Worm (Caenorhabditis elegans): Measurements from ENCODE around the gene vps-22.
"Not testable (repeated sequence)": the region's sequence is repeated elsewhere in the genome, so short reads cannot be mapped to it uniquely, and the experiment has no call there.

vps-22 gene

ce11 chrIII:4980367-4980766 lies 18.1 kb upstream of the vps-22 start, which contains the start of gene C27F2.6:
Gene C27F2.6, minus strand, starts transcription at chrIII:4980467.
- not testable (repeated sequence) for TF ChIP-seq nhr-6 (tag; optimal IDR thresholded peaks at IDR 0.05); lin-29 (GFP tag; IDR thresholded peaks at IDR 0.05); R02D3.7 (tag; optimal IDR thresholded peaks at IDR 0.05)

- TF ChIP-seq mdl-1 (tag; optimal IDR thresholded peaks at IDR 0.05) (peak in 1 of 2 experiments; percentile 53), ctbp-1 (GFP tag; IDR thresholded peaks at IDR 0.05) (0 out of 2 replicates have a peak, but pooled peaks have one; percentile 22), nhr-11 (tag; optimal IDR thresholded peaks at IDR 0.05) (no peak)
These were observed 5.9 kb upstream of the vps-22 start for ce11 chrIII:4968146-4968545.

ce11 chrIII:4967236-4967635 lies 4.9 kb upstream of the vps-22 start:
- TF ChIP-seq zip-11 (GFP tag; IDR thresholded peaks at IDR 0.05) (no peak), jun-1 (tag; optimal IDR thresholded peaks at IDR 0.05) (no peak), ctbp-1 (GFP tag; IDR thresholded peaks at IDR 0.05) (0 out of 2 replicates have a peak, but pooled peaks have one; percentile 23), cey-2 (tag; optimal IDR thresholded peaks at IDR 0.05; ENCODE audit: borderline replicate concordance, insufficient read depth) (no peak), hmg-1.1 (GFP tag; IDR thresholded peaks at IDR 0.05) (no peak), ces-1 (GFP tag; optimal IDR thresholded peaks at IDR 0.05) (peak; percentile 95), spr-1 (tag; optimal IDR thresholded peaks at IDR 0.05) (no peak), ceh-44 (GFP tag; IDR thresholded peaks at IDR 0.05) (no peak), nhr-6 (tag; optimal IDR thresholded peaks at IDR 0.05) (no peak), vab-7 (GFP tag; IDR thresholded peaks at IDR 0.05) (no peak), lin-39 (tag; optimal IDR thresholded peaks at IDR 0.05) (no peak), dmd-8 (GFP tag; IDR thresholded peaks at IDR 0.05) (no peak), madf-9 (GFP tag; conservative IDR thresholded peaks at IDR 0.05) (no peak), lsy-2 (tag; optimal IDR thresholded peaks at IDR 0.05) (peak in 1 of 2 experiments; percentile 31), gei-8 (GFP tag; optimal IDR thresholded peaks at IDR 0.05) (no peak), dmd-6 (GFP tag; IDR thresholded peaks at IDR 0.05) (no peak), fkh-10 (GFP tag; optimal IDR thresholded peaks at IDR 0.05) (peak; percentile 79)

- TF ChIP-seq skn-1 (tag; optimal IDR thresholded peaks at IDR 0.05) (no peak), R02D3.7 (tag; optimal IDR thresholded peaks at IDR 0.05) (no peak), dve-1 (tag; optimal IDR thresholded peaks at IDR 0.05; ENCODE audit: insufficient read depth) (no peak), hif-1 (tag; optimal IDR thresholded peaks at IDR 0.05) (no peak), ceh-28 (tag; optimal IDR thresholded peaks at IDR 0.05) (no peak), nhr-10 (tag; optimal IDR thresholded peaks at IDR 0.05) (no peak), nhr-77 (tag; optimal IDR thresholded peaks at IDR 0.05) (no peak), daf-19 (GFP tag; conservative IDR thresholded peaks at IDR 0.05) (no peak), mdl-1 (tag; optimal IDR thresholded peaks at IDR 0.05) (no peak), madf-9 (GFP tag; conservative IDR thresholded peaks at IDR 0.05) (no peak), nhr-41 (GFP tag; IDR thresholded peaks at IDR 0.05) (no peak), attf-4 (tag; optimal IDR thresholded peaks at IDR 0.05) (no peak)
These were observed 3.0 kb upstream of the vps-22 start, which contains the start of gene nca-2 for ce11 chrIII:4965271-4965670. Gene nca-2, plus strand, starts transcription at chrIII:4965571.

- TF ChIP-seq mdl-1 (tag; optimal IDR thresholded peaks at IDR 0.05) (peak in 1 of 2 experiments; percentile 2), mes-2 (tag; optimal IDR thresholded peaks at IDR 0.05; ENCODE audit: poor library complexity, severe bottlenecking) (peak; percentile 95), nhr-77 (tag; optimal IDR thresholded peaks at IDR 0.05) (peak; percentile 52), dmd-8 (GFP tag; IDR thresholded peaks at IDR 0.05) (no peak), nhr-76 (tag; optimal IDR thresholded peaks at IDR 0.05) (no peak), gei-8 (GFP tag; optimal IDR thresholded peaks at IDR 0.05) (no peak), zfp-3 (GFP tag; conservative IDR thresholded peaks at IDR 0.05) (0 out of 2 replicates have a peak, but pooled peaks have one; percentile 57), nhr-111 (GFP tag; optimal IDR thresholded peaks at IDR 0.05) (no peak), mdt-29 (GFP tag; IDR thresholded peaks at IDR 0.05) (no peak), ceh-44 (GFP tag; IDR thresholded peaks at IDR 0.05) (no peak), rbr-2 (tag; optimal IDR thresholded peaks at IDR 0.05) (peak; percentile 82), tag-97 (GFP tag; IDR thresholded peaks at IDR 0.05) (no peak), skn-1 (tag; optimal IDR thresholded peaks at IDR 0.05) (no peak), hlh-30 (tag; optimal IDR thresholded peaks at IDR 0.05; ENCODE audit: insufficient read depth) (peak; percentile 73), ceh-20 (GFP tag; IDR thresholded peaks at IDR 0.05) (peak; percentile 77), T20F7.1 (GFP tag; optimal IDR thresholded peaks at IDR 0.05) (peak; percentile 83), tra-1 (GFP tag; IDR thresholded peaks at IDR 0.05) (peak; percentile 54; the same call in 1 of the 2 replicates), lin-38 (GFP tag; IDR thresholded peaks at IDR 0.05) (peak; percentile 89), dve-1 (tag; optimal IDR thresholded peaks at IDR 0.05; ENCODE audit: insufficient read depth) (peak; percentile 82)
These were observed 593 bp upstream of the vps-22 start, which contains the start of gene C27F2.9 for ce11 chrIII:4962886-4963285. Gene C27F2.9, minus strand, starts transcription at chrIII:4963044.
